Worm (Caenorhabditis elegans) whole organism, L4 larva: Measurements from ENCODE around the gene cyk-3.

ENCODE experiments used
- F49E8.2 ChIP-seq: sonication (generic microtip); optimal IDR thresholded peaks from 2 replicates; lab custom pipeline; 2016; ENCODE audit warnings: missing compliant biosample characterization, mild to moderate bottlenecking, missing genetic modification characterization, borderline replicate concordance
- ceh-28 ChIP-seq: fragments of 150-350 bp; optimal IDR thresholded peaks from 2 replicates; lab custom pipeline; 2014; ENCODE audit warnings: missing biosample characterization, missing genetic modification reagents, missing genetic modification characterization
- egl-27 ChIP-seq: sonication (generic microtip); optimal IDR thresholded peaks from 3 replicates; lab custom pipeline; 2017; ENCODE audit warnings: missing biosample characterization, missing genetic modification reagents, missing genetic modification characterization
- fos-1 ChIP-seq: fragments of 150-350 bp; optimal IDR thresholded peaks from 2 replicates; lab custom pipeline; 2014; ENCODE audit warnings: missing biosample characterization, missing genetic modification characterization
- hlh-30 ChIP-seq: sonication (generic microtip); optimal IDR thresholded peaks from 2 replicates; lab custom pipeline; 2017; ENCODE audit warnings: antibody characterized with exemption, mild to moderate bottlenecking, missing genetic modification characterization, missing compliant biosample characterization; ENCODE audit not compliant: insufficient read depth
- lim-7 ChIP-seq: fragments of 200-800 bp; sonication (Bioruptor generic); IDR thresholded peaks from 2 replicates; pipeline ENCODE4 v1.3.6; 2022; ENCODE audit warnings: missing genetic modification characterization, missing compliant biosample characterization
- mxl-3 ChIP-seq: fragments of 200-800 bp; sonication (Bioruptor generic); optimal IDR thresholded peaks from 2 replicates; lab custom pipeline; 2018; ENCODE audit warnings: mild to moderate bottlenecking, missing genetic modification characterization, missing compliant biosample characterization
- spr-1 ChIP-seq: sonication (generic microtip); optimal IDR thresholded peaks from 2 replicates; lab custom pipeline; 2016; ENCODE audit warnings: mild to moderate bottlenecking, missing genetic modification characterization, missing compliant biosample characterization
- unc-130 ChIP-seq: sonication (generic microtip); optimal IDR thresholded peaks from 2 replicates; lab custom pipeline; 2016; ENCODE audit warnings: missing genetic modification reagents, missing genetic modification characterization, missing compliant biosample characterization
- zag-1 ChIP-seq: fragments of 150-350 bp; optimal IDR thresholded peaks from 2 replicates; lab custom pipeline; 2014; ENCODE audit warnings: missing biosample characterization, missing genetic modification characterization
- zfp-2 ChIP-seq: sonication (generic microtip); optimal IDR thresholded peaks from 2 replicates; lab custom pipeline; 2016; ENCODE audit warnings: mild to moderate bottlenecking, missing genetic modification characterization, missing compliant biosample characterization

DNA sequence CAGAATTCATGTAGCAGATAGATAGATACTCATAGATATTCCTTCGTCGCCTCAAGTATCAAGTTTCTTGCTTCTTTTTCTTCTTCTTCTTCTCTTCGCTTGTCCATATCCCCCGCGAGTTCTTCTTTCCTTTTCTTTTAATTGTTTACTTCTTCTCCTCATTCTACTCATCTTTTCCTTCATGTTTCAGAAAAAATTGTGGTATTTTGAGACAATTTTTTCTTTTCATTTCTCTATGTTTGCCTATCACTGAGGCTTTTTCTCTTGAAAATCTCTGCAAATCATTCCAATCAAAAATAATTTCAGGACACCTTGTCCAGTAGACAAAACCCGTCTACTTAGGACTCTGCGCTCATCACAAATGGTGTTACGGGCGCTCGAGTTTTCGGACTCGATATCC lies 27.0 kb upstream of the cyk-3 start, which contains the start of gene T04C9.1:
- TF ChIP-seq spr-1 (tag; lab: Kevin White, UChicago) = no peak
- no peak for TF ChIP-seq mxl-3 (GFP tag; lab: Kevin White, UChicago)
- no peak for TF ChIP-seq ceh-28 (tag; lab: Kevin White, UChicago)
- no peak for TF ChIP-seq hlh-30 (tag; lab: Kevin White, UChicago)
- TF ChIP-seq fos-1 = no peak
- no peak for TF ChIP-seq lim-7 (GFP tag; lab: Robert Waterston, UW)
- no peak for TF ChIP-seq F49E8.2
- TF ChIP-seq unc-130 (GFP tag; lab: Kevin White, UChicago) = no peak
- TF ChIP-seq egl-27 (tag; lab: Kevin White, UChicago) = no peak
- no peak for TF ChIP-seq zag-1
- no peak for TF ChIP-seq zfp-2 (tag; lab: Kevin White, UChicago)
